Worm (Caenorhabditis elegans): ENCODE data around the gene col-155.
"Not testable (repeated sequence)": the region's sequence is repeated elsewhere in the genome, so short reads cannot be mapped to it uniquely, and the experiment has no call there.

ce11 chrV:11395024-11395423 is 5.3 kb upstream of the col-155 start, which contains the start of gene K03B8.4:
- TF ChIP-seq nhr-41 (GFP tag; IDR thresholded peaks at IDR 0.05); zag-1 (tag; optimal IDR thresholded peaks at IDR 0.05); ama-1 (optimal IDR thresholded peaks at IDR 0.05): not testable (repeated sequence)

Measured in whole organism, L4 larva.